Worm (Caenorhabditis elegans) whole organism, L2 larva: ENCODE measurements around the gene aco-1.

Experiments used
- F13H6.1 ChIP-seq: sonication (generic microtip); optimal IDR thresholded peaks from 2 replicates; lab custom pipeline; 2016; ENCODE audit warnings: missing genetic modification characterization, missing compliant biosample characterization
- ZK546.5 ChIP-seq: sonication (generic microtip); optimal IDR thresholded peaks from 2 replicates; lab custom pipeline; 2017; ENCODE audit warnings: missing biosample characterization, missing genetic modification characterization
- ceh-82 ChIP-seq: fragments of 150-350 bp; optimal IDR thresholded peaks from 2 replicates; lab custom pipeline; 2014; ENCODE audit warnings: missing biosample characterization, missing genetic modification characterization
- dmd-4 ChIP-seq: sonication (generic microtip); optimal IDR thresholded peaks from 2 replicates; lab custom pipeline; 2017; ENCODE audit warnings: missing biosample characterization, missing genetic modification characterization
- elt-3 ChIP-seq: sonication (generic microtip); optimal IDR thresholded peaks from 2 replicates; lab custom pipeline; 2017; ENCODE audit warnings: missing biosample characterization, missing genetic modification characterization
- lsy-2 ChIP-seq, 2 experiments: fragments of 150-350 bp in 1 of 2; sonication (generic microtip) in 1 of 2; optimal IDR thresholded peaks; 2 replicates each; lab custom pipeline; 2014 to 2017; ENCODE audit warnings: missing biosample characterization in 2 of 2, missing genetic modification characterization in 2 of 2
- mdl-1 ChIP-seq, 2 experiments: fragments of 150-350 bp in 1 of 2; sonication (generic microtip) in 1 of 2; optimal IDR thresholded peaks; 2 replicates each; lab custom pipeline; 2017; ENCODE audit warnings: missing biosample characterization in 2 of 2, missing genetic modification characterization in 2 of 2
- nhr-12 ChIP-seq: fragments of 150-350 bp; optimal IDR thresholded peaks from 2 replicates; lab custom pipeline; 2014; ENCODE audit warnings: missing biosample characterization, missing genetic modification characterization
- nhr-237 ChIP-seq: fragments of 150-350 bp; optimal IDR thresholded peaks from 2 replicates; lab custom pipeline; 2014; ENCODE audit warnings: missing biosample characterization, missing genetic modification characterization
- nhr-77 ChIP-seq: fragments of 150-350 bp; optimal IDR thresholded peaks from 2 replicates; lab custom pipeline; 2014; ENCODE audit warnings: missing biosample characterization, missing genetic modification characterization
- skn-1 ChIP-seq: sonication (generic microtip); optimal IDR thresholded peaks from 2 replicates; lab custom pipeline; 2017; ENCODE audit warnings: missing biosample characterization, missing genetic modification characterization
- sma-9 ChIP-seq, 2 experiments: fragments of 150-350 bp in 1 of 2; sonication (generic microtip) in 1 of 2; optimal IDR thresholded peaks; 2 replicates each; lab custom pipeline; 2014 to 2016; ENCODE audit warnings: missing genetic modification characterization in 2 of 2, mild to moderate bottlenecking in 1 of 2, missing biosample characterization in 1 of 2, missing compliant biosample characterization in 1 of 2, missing genetic modification reagents in 1 of 2, moderate library complexity in 1 of 2
- ztf-4 ChIP-seq: fragments of 150-350 bp; optimal IDR thresholded peaks from 2 replicates; lab custom pipeline; 2014; ENCODE audit warnings: missing biosample characterization, missing genetic modification characterization

- TF ChIP-seq mdl-1 (tag; optimal IDR thresholded peaks at IDR 0.05; lab: Kevin White, UChicago) (no peak), F13H6.1 (tag; lab: Kevin White, UChicago) (no peak), nhr-77 (tag; lab: Kevin White, UChicago) (no peak), sma-9 (GFP tag; optimal IDR thresholded peaks at IDR 0.05; lab: Kevin White, UChicago) (no peak), sma-9 (tag; optimal IDR thresholded peaks at IDR 0.05; lab: Kevin White, UChicago) (no peak), elt-3 (tag; lab: Kevin White, UChicago) (no peak), nhr-12 (tag; lab: Kevin White, UChicago) (no peak), ceh-82 (tag; lab: Kevin White, UChicago) (no peak), nhr-237 (tag; lab: Kevin White, UChicago) (no peak), skn-1 (tag; lab: Kevin White, UChicago) (no peak), lsy-2 (tag; optimal IDR thresholded peaks at IDR 0.05; lab: Kevin White, UChicago) (no peak), dmd-4 (tag; lab: Kevin White, UChicago) (no peak), ZK546.5 (tag; lab: Kevin White, UChicago) (no peak), ztf-4 (tag; lab: Kevin White, UChicago) (no peak)
These were observed 24.3 kb upstream of the aco-1 start, which contains the start of gene F08G12.11 for ce11 chrX:11315392-11315791.
